Worm (Caenorhabditis elegans) whole organism, L4 larva: Measurements from ENCODE around the gene F45H10.2.
A peak's percentile ranks its signal among the peaks of the same experiment; 100 is the strongest.

ENCODE experiments used
- D1046.2 ChIP-seq: fragments of 200-800 bp; sonication (Bioruptor generic); IDR thresholded peaks from 2 replicates; pipeline ENCODE4 v1.3.6; 2022; ENCODE audit warnings: missing genetic modification characterization, missing compliant biosample characterization
- F37D6.2 ChIP-seq: sonication (generic microtip); optimal IDR thresholded peaks from 2 replicates; lab custom pipeline; 2016; ENCODE audit warnings: mild to moderate bottlenecking, missing genetic modification characterization, missing compliant biosample characterization
- T26A8.4 ChIP-seq: fragments of 200-800 bp; sonication (Bioruptor generic); IDR thresholded peaks from 2 replicates; pipeline ENCODE4 v1.3.6; 2022; ENCODE audit warnings: missing genetic modification characterization, missing compliant biosample characterization
- Y105C5A.15 ChIP-seq: fragments of 200-800 bp; sonication (Bioruptor generic); IDR thresholded peaks from 2 replicates; pipeline ENCODE4 v1.3.6; 2022; ENCODE audit warnings: missing genetic modification characterization, missing compliant biosample characterization
- Y48G9A.11 ChIP-seq: fragments of 200-800 bp; sonication (Bioruptor generic); IDR thresholded peaks from 2 replicates; pipeline ENCODE4 v1.3.6; 2022; ENCODE audit warnings: missing genetic modification reagents, missing genetic modification characterization, missing compliant biosample characterization
- ZK337.2 ChIP-seq: fragments of 200-800 bp; sonication (Bioruptor generic); IDR thresholded peaks from 2 replicates; pipeline ENCODE4 v1.3.6; 2022; ENCODE audit warnings: missing genetic modification reagents, missing genetic modification characterization, missing compliant biosample characterization
- aha-1 ChIP-seq: fragments of 150-350 bp; peaks from one replicate; lab custom pipeline; 2014; ENCODE audit warnings: missing biosample characterization, missing genetic modification characterization
- aly-2 ChIP-seq: sonication (generic microtip); optimal IDR thresholded peaks from 2 replicates; lab custom pipeline; 2018; ENCODE audit warnings: missing biosample characterization, missing genetic modification characterization
- ama-1 ChIP-seq: fragments of 150-350 bp; optimal IDR thresholded peaks from 2 replicates; lab custom pipeline; 2014; ENCODE audit warnings: inconsistent platforms, mixed read lengths
- arid-1 ChIP-seq: fragments of 200-800 bp; sonication (Bioruptor generic); conservative IDR thresholded peaks from 2 replicates; pipeline ENCODE4 v1.3.6; 2022; ENCODE audit warnings: missing genetic modification reagents, missing genetic modification characterization, missing compliant biosample characterization
- ceh-28 ChIP-seq: fragments of 150-350 bp; optimal IDR thresholded peaks from 2 replicates; lab custom pipeline; 2014; ENCODE audit warnings: missing biosample characterization, missing genetic modification reagents, missing genetic modification characterization
- ceh-62 ChIP-seq: sonication (generic microtip); optimal IDR thresholded peaks from 2 replicates; lab custom pipeline; 2017; ENCODE audit warnings: missing biosample characterization, missing genetic modification characterization
- ceh-82 ChIP-seq: sonication (generic microtip); optimal IDR thresholded peaks from 2 replicates; lab custom pipeline; 2017; ENCODE audit warnings: missing biosample characterization, missing genetic modification characterization
- ces-1 ChIP-seq: fragments of 150-350 bp; sonication (generic microtip); optimal IDR thresholded peaks from 4 replicates; lab custom pipeline; 2014; ENCODE audit warnings: missing biosample characterization, missing genetic modification reagents, missing genetic modification characterization
- cey-2 ChIP-seq: sonication (generic microtip); optimal IDR thresholded peaks from 3 replicates; lab custom pipeline; 2017; ENCODE audit warnings: missing genetic modification characterization, mild to moderate bottlenecking, missing compliant biosample characterization, antibody characterized with exemption, borderline replicate concordance; ENCODE audit not compliant: insufficient read depth
- ctbp-1 ChIP-seq: fragments of 200-800 bp; sonication (Bioruptor generic); IDR thresholded peaks from 2 replicates; pipeline ENCODE4 v1.3.6; 2022; ENCODE audit warnings: missing genetic modification reagents, missing genetic modification characterization, missing compliant biosample characterization
- daf-12 ChIP-seq: fragments of 150-350 bp; optimal IDR thresholded peaks from 2 replicates; lab custom pipeline; 2014; ENCODE audit warnings: missing biosample characterization, missing genetic modification reagents, missing genetic modification characterization
- dmd-8 ChIP-seq: fragments of 200-800 bp; sonication (Bioruptor generic); IDR thresholded peaks from 2 replicates; pipeline ENCODE4 v1.3.6; 2022; ENCODE audit warnings: missing genetic modification characterization, missing compliant biosample characterization
- dpl-1 ChIP-seq: fragments of 150-350 bp; optimal IDR thresholded peaks from 2 replicates; lab custom pipeline; 2014; ENCODE audit warnings: missing biosample characterization, missing genetic modification reagents, missing genetic modification characterization
- duxl-1 ChIP-seq: sonication (generic microtip); optimal IDR thresholded peaks from 2 replicates; lab custom pipeline; 2016; ENCODE audit warnings: mild to moderate bottlenecking, missing genetic modification characterization, moderate library complexity, missing compliant biosample characterization; ENCODE audit not compliant: poor library complexity
- egl-43 ChIP-seq: fragments of 200-800 bp; sonication (Bioruptor generic); IDR thresholded peaks from 2 replicates; pipeline ENCODE4 v1.3.6; 2022; ENCODE audit warnings: missing genetic modification reagents, missing genetic modification characterization, missing compliant biosample characterization
- fkh-10 ChIP-seq: fragments of 150-350 bp; optimal IDR thresholded peaks from 2 replicates; lab custom pipeline; 2014; ENCODE audit warnings: missing biosample characterization, missing genetic modification reagents, missing genetic modification characterization
- hmg-1.1 ChIP-seq: fragments of 200-800 bp; sonication (Bioruptor generic); IDR thresholded peaks from 2 replicates; pipeline ENCODE4 v1.3.6; 2022; ENCODE audit warnings: missing genetic modification reagents, missing genetic modification characterization, missing compliant biosample characterization
- jun-1 ChIP-seq: fragments of 150-350 bp; optimal IDR thresholded peaks from 2 replicates; lab custom pipeline; 2014; ENCODE audit warnings: missing biosample characterization, missing genetic modification reagents, missing genetic modification characterization
- lin-1 ChIP-seq: fragments of 200-800 bp; sonication (Bioruptor generic); IDR thresholded peaks from 2 replicates; pipeline ENCODE4 v1.3.6; 2022; ENCODE audit warnings: missing genetic modification reagents, missing genetic modification characterization, missing compliant biosample characterization
- lin-15B ChIP-seq: fragments of 150-350 bp; sonication (generic microtip); optimal IDR thresholded peaks from 3 replicates; lab custom pipeline; 2014; ENCODE audit warnings: missing biosample characterization, missing genetic modification characterization
- lin-39 ChIP-seq: fragments of 150-350 bp; optimal IDR thresholded peaks from 2 replicates; lab custom pipeline; 2014; ENCODE audit warnings: missing biosample characterization, missing genetic modification reagents, missing genetic modification characterization
- lsy-2 ChIP-seq, 2 experiments: fragments of 150-350 bp in 1 of 2; sonication (generic microtip) in 1 of 2; optimal IDR thresholded peaks; 2 replicates each; lab custom pipeline; 2014 to 2017; ENCODE audit warnings: missing biosample characterization in 2 of 2, missing genetic modification characterization in 2 of 2
- madf-9 ChIP-seq: fragments of 200-800 bp; sonication (Bioruptor generic); conservative IDR thresholded peaks from 2 replicates; pipeline ENCODE4 v1.3.6; 2022; ENCODE audit warnings: missing genetic modification reagents, missing genetic modification characterization, missing compliant biosample characterization
- mdl-1 ChIP-seq, 2 experiments: fragments of 150-350 bp in 1 of 2; sonication (generic microtip) in 1 of 2; optimal IDR thresholded peaks; 2 replicates each; lab custom pipeline; 2014 to 2017; ENCODE audit warnings: missing biosample characterization in 2 of 2, missing genetic modification characterization in 2 of 2
- mdt-29 ChIP-seq: fragments of 200-800 bp; sonication (Bioruptor generic); IDR thresholded peaks from 2 replicates; pipeline ENCODE4 v1.3.6; 2022; ENCODE audit warnings: missing genetic modification reagents, missing genetic modification characterization, missing compliant biosample characterization
- mep-1 ChIP-seq: fragments of 150-350 bp; sonication (generic microtip); optimal IDR thresholded peaks from 3 replicates; lab custom pipeline; 2014; ENCODE audit warnings: missing biosample characterization, missing genetic modification characterization
- mes-2 ChIP-seq: sonication (generic microtip); optimal IDR thresholded peaks from 2 replicates; lab custom pipeline; 2016; ENCODE audit warnings: missing genotype, mild to moderate bottlenecking, missing genetic modification characterization, missing compliant biosample characterization; ENCODE audit not compliant: poor library complexity, severe bottlenecking
- mxl-2 ChIP-seq: fragments of 200-800 bp; sonication (Bioruptor generic); conservative IDR thresholded peaks from 2 replicates; pipeline ENCODE4 v1.3.6; 2022; ENCODE audit warnings: missing genetic modification reagents, missing genetic modification characterization, missing compliant biosample characterization
- nhr-10 ChIP-seq: fragments of 150-350 bp; optimal IDR thresholded peaks from 2 replicates; lab custom pipeline; 2014; ENCODE audit warnings: missing biosample characterization, missing genetic modification characterization
- nhr-102 ChIP-seq: sonication (generic microtip); optimal IDR thresholded peaks from 2 replicates; lab custom pipeline; 2016; ENCODE audit warnings: mild to moderate bottlenecking, missing genetic modification characterization, moderate library complexity, missing compliant biosample characterization
- nhr-11 ChIP-seq: fragments of 150-350 bp; optimal IDR thresholded peaks from 2 replicates; lab custom pipeline; 2014; ENCODE audit warnings: missing biosample characterization, missing genetic modification characterization
- nhr-111 ChIP-seq: fragments of 200-800 bp; sonication (Bioruptor generic); optimal IDR thresholded peaks from 2 replicates; lab custom pipeline; 2018; ENCODE audit warnings: mild to moderate bottlenecking, missing genetic modification characterization, missing compliant biosample characterization
- nhr-25 ChIP-seq: sonication (generic microtip); optimal IDR thresholded peaks from 2 replicates; lab custom pipeline; 2017; ENCODE audit warnings: missing genetic modification characterization, mild to moderate bottlenecking, missing compliant biosample characterization, antibody characterized with exemption, moderate library complexity, borderline replicate concordance; ENCODE audit not compliant: insufficient read depth
- nhr-48 ChIP-seq: sonication (generic microtip); optimal IDR thresholded peaks from 2 replicates; lab custom pipeline; 2016; ENCODE audit warnings: mild to moderate bottlenecking, missing genetic modification characterization, missing compliant biosample characterization
- php-3 ChIP-seq: fragments of 200-800 bp; sonication (Bioruptor generic); IDR thresholded peaks from 2 replicates; pipeline ENCODE4 v1.3.6; 2022; ENCODE audit warnings: missing genetic modification reagents, missing genetic modification characterization, missing compliant biosample characterization
- saeg-2 ChIP-seq: fragments of 200-800 bp; sonication (Bioruptor generic); IDR thresholded peaks from 2 replicates; pipeline ENCODE4 v1.3.6; 2022; ENCODE audit warnings: missing genetic modification reagents, missing genetic modification characterization, missing compliant biosample characterization
- sdz-12 ChIP-seq: fragments of 200-800 bp; sonication (Bioruptor generic); optimal IDR thresholded peaks from 2 replicates; lab custom pipeline; 2018; ENCODE audit warnings: mild to moderate bottlenecking, missing genetic modification characterization, missing compliant biosample characterization
- set-16 ChIP-seq: fragments of 200-800 bp; sonication (Bioruptor generic); IDR thresholded peaks from 2 replicates; pipeline ENCODE4 v1.3.6; 2022; ENCODE audit warnings: missing genetic modification reagents, missing genetic modification characterization, missing compliant biosample characterization
- snpc-1.2 ChIP-seq: fragments of 200-800 bp; sonication (Bioruptor generic); IDR thresholded peaks from 2 replicates; pipeline ENCODE4 v1.3.6; 2022; ENCODE audit warnings: missing genetic modification reagents, missing genetic modification characterization, missing compliant biosample characterization
- snpc-4 ChIP-seq: fragments of 150-350 bp; optimal IDR thresholded peaks from 2 replicates; lab custom pipeline; 2014; ENCODE audit warnings: missing biosample characterization, missing genetic modification characterization
- spr-3 ChIP-seq: fragments of 200-800 bp; sonication (Bioruptor generic); optimal IDR thresholded peaks from 2 replicates; lab custom pipeline; 2018; ENCODE audit warnings: mild to moderate bottlenecking, missing genetic modification characterization, missing compliant biosample characterization
- tra-1 ChIP-seq: fragments of 200-800 bp; sonication (Bioruptor generic); IDR thresholded peaks from 2 replicates; pipeline ENCODE4 v1.3.6; 2022; ENCODE audit warnings: missing genetic modification reagents, missing genetic modification characterization, missing compliant biosample characterization
- vab-7 ChIP-seq: fragments of 200-800 bp; sonication (Bioruptor generic); IDR thresholded peaks from 2 replicates; pipeline ENCODE4 v1.3.6; 2022; ENCODE audit warnings: missing genetic modification reagents, missing genetic modification characterization, missing compliant biosample characterization
- zfp-3 ChIP-seq: fragments of 200-800 bp; sonication (Bioruptor generic); conservative IDR thresholded peaks from 2 replicates; pipeline ENCODE4 v1.3.6; 2022; ENCODE audit warnings: missing genetic modification reagents, missing genetic modification characterization, missing compliant biosample characterization

F45H10.2 gene

DNA sequence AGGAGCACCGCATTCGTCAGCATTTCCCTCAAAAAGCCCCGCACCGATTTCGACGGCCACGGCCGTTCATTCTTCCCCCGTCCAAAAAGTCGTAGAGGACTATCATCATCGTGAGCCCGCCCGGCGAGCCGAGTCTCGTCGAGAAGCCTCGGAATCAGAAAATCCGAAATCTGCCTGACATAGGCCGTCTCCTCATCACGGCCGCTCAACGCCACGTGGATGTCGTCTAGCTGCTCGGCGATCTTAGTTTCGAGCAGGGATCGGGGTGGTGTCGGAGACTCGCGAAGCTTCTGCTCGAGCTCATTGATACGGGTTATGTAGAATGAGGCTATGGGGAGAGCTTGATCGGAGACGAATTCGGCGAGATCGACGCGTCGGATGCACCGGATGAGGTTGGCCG lies 36.3 kb upstream of the F45H10.2 start:
- no peak for TF ChIP-seq mep-1
- TF ChIP-seq ctbp-1, result no peak
- no peak for TF ChIP-seq nhr-10
- TF ChIP-seq nhr-11 (tag; lab: Kevin White, UChicago), result no peak
- TF ChIP-seq set-16 (GFP tag; lab: Robert Waterston, UW), result peak; percentile 84

DNA sequence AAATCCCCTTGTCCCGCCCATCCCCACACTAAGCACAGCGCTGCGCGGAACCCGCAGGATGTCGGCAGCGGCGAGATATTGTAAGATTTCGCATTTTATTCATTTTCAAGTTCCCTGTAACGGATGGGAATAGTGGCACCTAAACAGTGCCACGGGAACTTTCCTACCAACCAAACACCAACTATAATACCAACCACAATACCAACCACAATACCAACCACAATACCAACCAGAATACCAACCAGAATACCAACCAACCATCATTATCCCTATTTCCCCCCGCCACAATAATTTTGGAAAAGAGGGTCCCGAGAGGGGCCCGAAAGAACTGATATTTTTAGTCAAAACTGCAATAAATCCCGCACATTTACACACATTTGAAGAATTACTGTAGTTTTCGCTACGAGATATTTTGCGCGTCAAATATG lies 29.1 kb upstream of the F45H10.2 start:
- TF ChIP-seq tra-1 (GFP tag; lab: Robert Waterston, UW) (no peak), hmg-1.1 (peak; percentile 32; the same call in 1 of the 2 replicates), spr-3 (GFP tag; lab: Kevin White, UChicago) (no peak), D1046.2 (GFP tag; lab: Robert Waterston, UW) (no peak), mdl-1 (tag; optimal IDR thresholded peaks at IDR 0.05; lab: Kevin White, UChicago) (no peak), ceh-28 (tag; lab: Kevin White, UChicago) (no peak), mdt-29 (GFP tag; lab: Robert Waterston, UW) (peak; percentile 73; the same call in 1 of the 2 replicates), cey-2 (tag; lab: Kevin White, UChicago) (no peak), aly-2 (tag; lab: Kevin White, UChicago) (no peak), ceh-62 (tag; lab: Kevin White, UChicago) (no peak), php-3 (GFP tag; lab: Robert Waterston, UW) (no peak), nhr-25 (tag; lab: Kevin White, UChicago) (no peak), egl-43 (GFP tag; lab: Robert Waterston, UW) (0 out of 2 replicates have a peak, but pooled peaks have one; percentile 5), lin-1 (GFP tag; lab: Robert Waterston, UW) (no peak), ceh-82 (tag; lab: Kevin White, UChicago) (no peak), Y105C5A.15 (GFP tag; lab: Robert Waterston, UW) (no peak), F37D6.2 (no peak), sdz-12 (GFP tag; lab: Kevin White, UChicago) (no peak), daf-12 (tag; lab: Kevin White, UChicago) (no peak), vab-7 (GFP tag; lab: Robert Waterston, UW) (0 out of 2 replicates have a peak, but pooled peaks have one; percentile 17), dpl-1 (GFP tag; lab: Kevin White, UChicago) (no peak), saeg-2 (GFP tag; lab: Robert Waterston, UW) (no peak), duxl-1 (tag; lab: Kevin White, UChicago) (peak; percentile 28), nhr-102 (tag; lab: Kevin White, UChicago) (no peak), nhr-48 (tag; lab: Kevin White, UChicago) (no peak), fkh-10 (GFP tag; lab: Kevin White, UChicago) (no peak), lin-39 (tag; lab: Kevin White, UChicago) (no peak), T26A8.4 (GFP tag; lab: Robert Waterston, UW) (no peak; the same call in 1 of the 2 replicates), madf-9 (GFP tag; lab: Robert Waterston, UW) (no peak), aha-1 (tag; lab: Kevin White, UChicago) (peak; percentile 13), mes-2 (tag; lab: Kevin White, UChicago) (no peak), snpc-1.2 (GFP tag; lab: Robert Waterston, UW) (peak; percentile 20; the same call in 1 of the 2 replicates), zfp-3 (GFP tag; lab: Robert Waterston, UW) (no peak), ama-1 (lab: Kevin White, UChicago) (peak; percentile 90), snpc-4 (tag; lab: Kevin White, UChicago) (peak; percentile 74), ces-1 (GFP tag; lab: Kevin White, UChicago) (no peak), lin-15B (tag; lab: Kevin White, UChicago) (no peak), mxl-2 (GFP tag; lab: Robert Waterston, UW) (no peak), dmd-8 (GFP tag; lab: Robert Waterston, UW) (no peak), jun-1 (tag; lab: Kevin White, UChicago) (no peak), Y48G9A.11 (GFP tag; lab: Robert Waterston, UW) (peak; percentile 58; the same call in 1 of the 2 replicates), ZK337.2 (GFP tag; lab: Robert Waterston, UW) (no peak), nhr-111 (GFP tag; lab: Kevin White, UChicago) (no peak), arid-1 (GFP tag; lab: Robert Waterston, UW) (no peak), lsy-2 (tag; optimal IDR thresholded peaks at IDR 0.05; lab: Kevin White, UChicago) (no peak)
